Worm (Caenorhabditis elegans) whole organism, late embryonic: ENCODE results near the gene C23H4.8.

Source experiments
- C38D4.7 ChIP-seq: fragments of 200-800 bp; sonication (Bioruptor generic); optimal IDR thresholded peaks from 2 replicates; lab custom pipeline; 2018; ENCODE audit warnings: mild to moderate bottlenecking, missing genetic modification characterization, moderate library complexity, missing compliant biosample characterization
- K09A11.1 ChIP-seq: sonication (generic microtip); optimal IDR thresholded peaks from 2 replicates; lab custom pipeline; 2017; ENCODE audit warnings: antibody characterized with exemption, mild to moderate bottlenecking, missing genetic modification characterization, missing compliant biosample characterization; ENCODE audit not compliant: insufficient read depth
- elt-4 ChIP-seq: sonication (generic microtip); optimal IDR thresholded peaks from 2 replicates; lab custom pipeline; 2016; ENCODE audit warnings: missing genetic modification characterization, missing compliant biosample characterization
- mec-3 ChIP-seq: sonication (generic microtip); optimal IDR thresholded peaks from 2 replicates; lab custom pipeline; 2016; ENCODE audit warnings: borderline replicate concordance, missing genetic modification characterization, missing compliant biosample characterization

DNA sequence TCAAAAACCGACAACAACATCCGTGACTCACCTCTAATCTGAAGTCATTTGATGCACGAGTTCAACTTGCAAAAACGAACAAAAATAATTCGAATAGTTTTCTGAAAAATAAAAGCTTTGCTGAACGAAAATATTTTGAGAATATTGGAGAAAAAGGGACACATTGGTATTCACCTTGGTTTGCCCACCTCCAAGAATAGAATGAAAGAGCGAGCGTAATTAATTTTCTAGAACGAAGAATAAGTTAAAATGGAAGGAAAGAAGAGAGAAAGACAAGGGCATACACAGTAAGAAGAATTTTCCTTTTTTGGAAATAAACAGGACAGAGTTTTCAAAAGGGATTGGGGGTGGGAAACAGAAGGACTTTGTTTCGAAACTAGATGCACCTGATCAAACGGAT is 4.2 kb upstream of the C23H4.8 start, which contains the start of gene cab-1:
- TF ChIP-seq K09A11.1 (tag; lab: Kevin White, UChicago) (no peak), mec-3 (tag; lab: Kevin White, UChicago) (no peak), C38D4.7 (no peak), elt-4 (tag; lab: Kevin White, UChicago) (no peak)
